Worm (Caenorhabditis elegans): Measurements from ENCODE around the gene F47B8.10.
"Not testable (repeated sequence)": the region's sequence is repeated elsewhere in the genome, so short reads cannot be mapped to it uniquely, and the experiment has no call there.

F47B8.10 gene

DNA sequence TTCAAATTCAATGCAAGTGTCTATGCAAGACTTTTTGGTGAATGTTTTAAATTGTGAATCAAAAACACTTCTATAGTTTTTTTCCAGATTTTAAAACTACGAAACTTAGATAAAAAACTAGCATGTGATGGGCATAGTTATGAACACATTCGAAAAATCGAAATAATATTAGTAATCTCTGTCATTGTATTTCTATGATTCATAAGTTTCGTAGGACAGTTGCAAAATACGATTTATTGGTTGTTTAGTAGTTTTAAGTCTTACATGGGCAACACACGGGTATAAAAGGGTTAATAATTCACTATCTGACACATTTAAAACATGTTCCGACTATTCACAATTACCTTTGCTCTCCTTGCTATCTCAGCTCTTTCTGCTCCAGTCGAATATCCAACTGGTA is 33.6 kb upstream of the F47B8.10 start, which contains the start of gene spig-5:
TSS of gene spig-5 (plus strand) at position 301 of the 400 bp plus-strand sequence.
- TF ChIP-seq snpc-4 (tag; optimal IDR thresholded peaks at IDR 0.05); mab-5 (tag; optimal IDR thresholded peaks at IDR 0.05); ces-1 (GFP tag; optimal IDR thresholded peaks at IDR 0.05): not testable (repeated sequence)

DNA sequence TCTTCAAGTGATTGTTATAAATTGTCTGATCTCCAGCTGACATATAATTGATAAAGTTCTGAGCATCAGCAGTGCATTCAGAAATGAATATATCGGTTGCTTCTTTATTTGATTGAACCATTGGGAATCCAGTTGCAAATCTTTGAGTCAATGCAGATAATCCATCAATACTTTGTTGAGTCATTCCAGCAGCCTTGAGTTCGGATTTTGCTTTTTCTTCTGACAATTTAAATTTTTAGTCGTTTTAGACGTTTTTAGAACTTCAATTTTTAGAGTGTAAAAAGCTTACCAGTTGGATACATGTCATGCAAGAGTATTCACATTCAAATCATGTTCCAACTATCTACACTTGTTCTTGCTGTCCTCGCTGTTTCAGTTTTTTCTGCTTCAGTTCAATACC is 32.1 kb upstream of the F47B8.10 start, which contains the start of gene F14D7.14:
TSS of gene F14D7.14 (plus strand) at position 301 of the 400 bp plus-strand sequence.
- not testable (repeated sequence) for TF ChIP-seq ham-2 (GFP tag; optimal IDR thresholded peaks at IDR 0.05); elt-3 (tag; optimal IDR thresholded peaks at IDR 0.05); sem-2 (GFP tag; optimal IDR thresholded peaks at IDR 0.05)

- TF ChIP-seq drap-1 (GFP tag; optimal IDR thresholded peaks at IDR 0.05) (no peak), pha-4 (tag; optimal IDR thresholded peaks at IDR 0.05) (no peak), ham-2 (GFP tag; optimal IDR thresholded peaks at IDR 0.05) (no peak), lin-32 (GFP tag; optimal IDR thresholded peaks at IDR 0.05) (no peak)
Observed at ce11 chrV:14311115-14311514, 30.7 kb upstream of the F47B8.10 start, which contains the start of gene ddn-3. Gene ddn-3 (minus strand): TSS chrV:14311215.

ce11 chrV:14312695-14313094 is 29.1 kb upstream of the F47B8.10 start, which contains the start of gene F14D7.8:
Gene F14D7.8 (minus strand): TSS chrV:14312795.
- TF ChIP-seq drap-1 (GFP tag; optimal IDR thresholded peaks at IDR 0.05) (no peak), nhr-12 (tag; optimal IDR thresholded peaks at IDR 0.05) (no peak), nhr-28 (tag; optimal IDR thresholded peaks at IDR 0.05) (no peak), ces-1 (GFP tag; optimal IDR thresholded peaks at IDR 0.05) (no peak), sptf-1 (tag; optimal IDR thresholded peaks at IDR 0.05) (no peak), cnd-1 (tag; optimal IDR thresholded peaks at IDR 0.05) (no peak), ceh-83 (GFP tag; optimal IDR thresholded peaks at IDR 0.05) (no peak), unc-62 (GFP tag; optimal IDR thresholded peaks at IDR 0.05) (no peak), unc-120 (tag; optimal IDR thresholded peaks at IDR 0.05; ENCODE audit: poor library complexity, severe bottlenecking) (no peak), nhr-76 (tag; optimal IDR thresholded peaks at IDR 0.05) (no peak), zip-8 (tag; optimal IDR thresholded peaks at IDR 0.05) (no peak), ham-2 (GFP tag; optimal IDR thresholded peaks at IDR 0.05) (no peak), snpc-4 (tag; optimal IDR thresholded peaks at IDR 0.05) (no peak), sem-2 (GFP tag; optimal IDR thresholded peaks at IDR 0.05) (no peak)

- TF ChIP-seq flh-1 (GFP tag; optimal IDR thresholded peaks at IDR 0.05) = no peak
Observed at ce11 chrV:14314236-14314635, 27.5 kb upstream of the F47B8.10 start, which contains the start of gene F47B8.1. Gene F47B8.1 (minus strand): TSS chrV:14314336.

- no peak for TF ChIP-seq nhr-76 (tag; optimal IDR thresholded peaks at IDR 0.05)
- no peak for TF ChIP-seq bed-3 (GFP tag; optimal IDR thresholded peaks at IDR 0.05)
- no peak for TF ChIP-seq lin-32 (GFP tag; optimal IDR thresholded peaks at IDR 0.05)
- no peak for TF ChIP-seq lin-13 (tag; optimal IDR thresholded peaks at IDR 0.05)
- no peak for TF ChIP-seq nhr-237 (tag; optimal IDR thresholded peaks at IDR 0.05)
- TF ChIP-seq hlh-1 (tag; optimal IDR thresholded peaks at IDR 0.05) = no peak
- TF ChIP-seq mep-1 (tag; optimal IDR thresholded peaks at IDR 0.05) = no peak
- TF ChIP-seq ceh-43 (GFP tag; optimal IDR thresholded peaks at IDR 0.05) = no peak
- no peak for TF ChIP-seq unc-62 (GFP tag; optimal IDR thresholded peaks at IDR 0.05)
- TF ChIP-seq cnd-1 (tag; optimal IDR thresholded peaks at IDR 0.05) = no peak
- TF ChIP-seq mls-2 (tag; optimal IDR thresholded peaks at IDR 0.05) = no peak
- no peak for TF ChIP-seq lsy-2 (tag; optimal IDR thresholded peaks at IDR 0.05)
- no peak for TF ChIP-seq unc-120 (tag; optimal IDR thresholded peaks at IDR 0.05; ENCODE audit: poor library complexity, severe bottlenecking)
Observed at ce11 chrV:14316525-14316924, 25.2 kb upstream of the F47B8.10 start, which contains the start of gene F47B8.2. Gene F47B8.2 (minus strand): TSS chrV:14316625.

ce11 chrV:14317204-14317603 is 24.6 kb upstream of the F47B8.10 start:
- TF ChIP-seq nhr-12 (tag; optimal IDR thresholded peaks at IDR 0.05) (no peak), unc-39 (tag; optimal IDR thresholded peaks at IDR 0.05) (no peak), ces-1 (GFP tag; optimal IDR thresholded peaks at IDR 0.05) (no peak), mab-5 (tag; optimal IDR thresholded peaks at IDR 0.05) (no peak), zip-8 (tag; optimal IDR thresholded peaks at IDR 0.05) (no peak), ceh-43 (GFP tag; optimal IDR thresholded peaks at IDR 0.05) (no peak), mep-1 (tag; optimal IDR thresholded peaks at IDR 0.05) (no peak), nhr-76 (tag; optimal IDR thresholded peaks at IDR 0.05) (no peak), lin-13 (tag; optimal IDR thresholded peaks at IDR 0.05) (no peak)
